Worm (Caenorhabditis elegans) whole organism, L1 larva: ENCODE results near the gene Y67H2A.10.

Source experiments
- aly-2 ChIP-seq: fragments of 150-350 bp; optimal IDR thresholded peaks from 2 replicates; lab custom pipeline; 2014; ENCODE audit warnings: missing biosample characterization, missing genetic modification characterization
- ama-1 ChIP-seq: fragments of 150-350 bp; optimal IDR thresholded peaks from 2 replicates; lab custom pipeline; 2014
- elt-3 ChIP-seq, 6 experiments: fragments of 150-350 bp in 1 of 6; sonication (generic microtip); optimal IDR thresholded peaks; 2 replicates each; lab custom pipeline; 2017 to 2018; ENCODE audit warnings: missing biosample characterization in 6 of 6, missing genetic modification characterization in 6 of 6, inconsistent platforms in 1 of 6
- isw-1 ChIP-seq: fragments of 200-800 bp; sonication (Bioruptor generic); IDR thresholded peaks from 2 replicates; pipeline ENCODE4 v1.3.6; 2022; ENCODE audit warnings: missing genetic modification characterization, missing compliant biosample characterization
- lin-39 ChIP-seq: fragments of 150-350 bp; optimal IDR thresholded peaks from 2 replicates; lab custom pipeline; 2014; ENCODE audit warnings: missing biosample characterization, missing genetic modification reagents, missing genetic modification characterization
- nhr-12 ChIP-seq: sonication (generic microtip); optimal IDR thresholded peaks from 2 replicates; lab custom pipeline; 2017; ENCODE audit warnings: missing biosample characterization, missing genetic modification characterization
- nhr-237 ChIP-seq: fragments of 150-350 bp; optimal IDR thresholded peaks from 2 replicates; lab custom pipeline; 2014; ENCODE audit warnings: missing biosample characterization, missing genetic modification characterization
- pag-3 ChIP-seq: sonication (generic microtip); optimal IDR thresholded peaks from 2 replicates; lab custom pipeline; 2017; ENCODE audit warnings: missing genetic modification characterization, mild to moderate bottlenecking, missing compliant biosample characterization, antibody characterized with exemption, borderline replicate concordance; ENCODE audit not compliant: insufficient read depth
- pqm-1 ChIP-seq: sonication (generic microtip); optimal IDR thresholded peaks from 3 replicates; lab custom pipeline; 2017; ENCODE audit warnings: missing biosample characterization, missing genetic modification characterization
- unc-130 ChIP-seq: fragments of 150-350 bp; optimal IDR thresholded peaks from 2 replicates; lab custom pipeline; 2017; ENCODE audit warnings: missing biosample characterization, missing genetic modification characterization, inconsistent platforms
- unc-62 ChIP-seq: fragments of 150-350 bp; optimal IDR thresholded peaks from 2 replicates; lab custom pipeline; 2014; ENCODE audit warnings: missing biosample characterization, missing genetic modification reagents, missing genetic modification characterization

ce11 chrIV:13315344-13315743 is 26.0 kb upstream of the Y67H2A.10 start, which contains the start of gene fat-1:
- TF ChIP-seq unc-62 (GFP tag; lab: Kevin White, UChicago) (no peak), unc-130 (no peak), pqm-1 (no peak), ama-1 (lab: Kevin White, UChicago) (no peak), nhr-12 (tag; lab: Kevin White, UChicago) (no peak), pag-3 (tag; lab: Kevin White, UChicago) (no peak), aly-2 (tag; lab: Kevin White, UChicago) (no peak), isw-1 (no peak), lin-39 (tag; lab: Kevin White, UChicago) (no peak), elt-3 (tag; optimal IDR thresholded peaks at IDR 0.05; lab: Kevin White, UChicago) (no peak), nhr-237 (no peak)
